Worm (Caenorhabditis elegans) whole organism, late embryonic: ENCODE measurements around the gene srbc-42.

Experiments
- K09A11.1 ChIP-seq: sonication (generic microtip); optimal IDR thresholded peaks from 2 replicates; lab custom pipeline; 2017; ENCODE audit warnings: antibody characterized with exemption, mild to moderate bottlenecking, missing genetic modification characterization, missing compliant biosample characterization; ENCODE audit not compliant: insufficient read depth
- ahr-1 ChIP-seq: sonication (generic microtip); optimal IDR thresholded peaks from 2 replicates; lab custom pipeline; 2016; ENCODE audit warnings: missing genetic modification characterization, missing compliant biosample characterization
- nhr-11 ChIP-seq: fragments of 150-350 bp; optimal IDR thresholded peaks from 2 replicates; lab custom pipeline; 2014; ENCODE audit warnings: missing biosample characterization, missing genetic modification characterization
- ref-2 ChIP-seq: sonication (generic microtip); optimal IDR thresholded peaks from 2 replicates; lab custom pipeline; 2016; ENCODE audit warnings: missing genetic modification characterization, missing compliant biosample characterization
- unc-86 ChIP-seq: sonication (generic microtip); optimal IDR thresholded peaks from 2 replicates; lab custom pipeline; 2016; ENCODE audit warnings: missing genetic modification characterization, missing compliant biosample characterization

- TF ChIP-seq ahr-1 (tag; lab: Kevin White, UChicago) (no peak), nhr-11 (no peak), K09A11.1 (no peak), ref-2 (tag; lab: Kevin White, UChicago) (no peak), unc-86 (tag; lab: Kevin White, UChicago) (no peak)
These were observed 37.7 kb downstream of the srbc-42 start, which contains the start of gene srbc-23 for ce11 chrV:2153274-2153673.
